Worm (Caenorhabditis elegans) whole organism, L2 larva: Measurements from ENCODE around the gene C25F9.6.

ENCODE experiments used
- C34F6.9 ChIP-seq: fragments of 150-350 bp; optimal IDR thresholded peaks from 2 replicates; lab custom pipeline; 2014; ENCODE audit warnings: missing biosample characterization, missing genetic modification characterization
- R02D3.7 ChIP-seq: fragments of 150-350 bp; optimal IDR thresholded peaks from 2 replicates; lab custom pipeline; 2014; ENCODE audit warnings: missing biosample characterization, missing genetic modification characterization
- lin-39 ChIP-seq: fragments of 150-350 bp; optimal IDR thresholded peaks from 2 replicates; lab custom pipeline; 2014; ENCODE audit warnings: missing biosample characterization, missing genetic modification reagents, missing genetic modification characterization
- nhr-11 ChIP-seq: fragments of 150-350 bp; optimal IDR thresholded peaks from 2 replicates; lab custom pipeline; 2014; ENCODE audit warnings: missing biosample characterization, missing genetic modification characterization
- nhr-237 ChIP-seq: fragments of 150-350 bp; optimal IDR thresholded peaks from 2 replicates; lab custom pipeline; 2014; ENCODE audit warnings: missing biosample characterization, missing genetic modification characterization
- nhr-6 ChIP-seq: fragments of 150-350 bp; optimal IDR thresholded peaks from 2 replicates; lab custom pipeline; 2014; ENCODE audit warnings: missing biosample characterization, missing genetic modification characterization
- skn-1 ChIP-seq: sonication (generic microtip); optimal IDR thresholded peaks from 2 replicates; lab custom pipeline; 2017; ENCODE audit warnings: missing biosample characterization, missing genetic modification characterization
- snpc-4 ChIP-seq: fragments of 150-350 bp; optimal IDR thresholded peaks from 2 replicates; lab custom pipeline; 2014; ENCODE audit warnings: missing biosample characterization, missing genetic modification characterization
- unc-62 ChIP-seq: fragments of 150-350 bp; optimal IDR thresholded peaks from 2 replicates; lab custom pipeline; 2014; ENCODE audit warnings: missing biosample characterization, missing genetic modification reagents, missing genetic modification characterization

DNA sequence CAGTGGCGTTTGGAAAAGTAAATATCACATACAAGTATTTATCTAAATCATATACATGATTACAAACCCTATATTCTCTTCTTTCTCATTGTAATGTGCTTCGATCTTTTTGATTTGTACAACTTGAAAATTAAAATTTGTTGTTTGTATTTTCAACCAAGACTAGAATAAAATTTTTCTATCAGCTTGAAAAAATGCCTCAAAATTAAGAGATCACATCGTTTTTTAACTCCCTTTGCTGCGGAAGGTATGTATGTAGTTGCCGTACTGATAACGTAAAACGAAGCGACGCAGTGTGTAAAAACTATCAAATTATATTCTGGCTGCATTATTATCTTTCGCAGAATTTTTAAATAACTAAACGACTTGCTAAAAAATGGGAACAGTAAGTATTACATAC, 12.7 kb upstream of the C25F9.6 start, which contains the start of gene C25F9.15:
- TF ChIP-seq snpc-4 (tag; lab: Kevin White, UChicago) (no peak), nhr-6 (tag; lab: Kevin White, UChicago) (no peak), skn-1 (tag; lab: Kevin White, UChicago) (no peak), lin-39 (tag; lab: Kevin White, UChicago) (no peak), nhr-11 (tag; lab: Kevin White, UChicago) (no peak), C34F6.9 (no peak), unc-62 (no peak), R02D3.7 (no peak), nhr-237 (no peak)
